Fruit fly (Drosophila melanogaster): ENCODE measurements around the gene CG43390.

The CG43390 gene

dm6 chr3L:11561946-11562760, 17.6 kb downstream of the CG43390 start, which contains the start of the genes CG7394 and Mob2 (continued):
- TF ChIP-seq tna (GFP tag; IDR thresholded peaks at IDR 0.05; ENCODE audit: partially characterized antibody): peak; percentile 79
- TF ChIP-seq CG3995 (GFP tag; optimal IDR thresholded peaks at IDR 0.05): peak; percentile 61
- peak; percentile 63 for TF ChIP-seq nau (GFP tag; optimal IDR thresholded peaks at IDR 0.05)
- TF ChIP-seq CG14667 (GFP tag; IDR thresholded peaks at IDR 0.05): peak; percentile 81
- peak; percentile 96 for TF ChIP-seq Dbx (GFP tag; IDR thresholded peaks at IDR 0.05)
- TF ChIP-seq bab2 (GFP tag; optimal IDR thresholded peaks at IDR 0.05): peak; percentile 88
- peak; percentile 90 for TF ChIP-seq grau (tag; optimal IDR thresholded peaks at IDR 0.05)
- no peak for TF ChIP-seq Doc2 (GFP tag; IDR thresholded peaks at IDR 0.05)
- TF ChIP-seq CG7271 (tag; optimal IDR thresholded peaks at IDR 0.05): peak; percentile 68
- TF ChIP-seq MESR4 (GFP tag; optimal IDR thresholded peaks at IDR 0.05): peak; percentile 80
- peak; percentile 67 for TF ChIP-seq dm (GFP tag; optimal IDR thresholded peaks at IDR 0.05)
- TF ChIP-seq NK7.1 (GFP tag; optimal IDR thresholded peaks at IDR 0.05): peak; percentile 39
- no peak for TF ChIP-seq usp (GFP tag; optimal IDR thresholded peaks at IDR 0.05)
- peak; percentile 89 for TF ChIP-seq Dip3 (GFP tag; optimal IDR thresholded peaks at IDR 0.05)
- no peak for TF ChIP-seq CG8478 (optimal IDR thresholded peaks at IDR 0.05)
- peak; percentile 70 for TF ChIP-seq CG4707 (GFP tag; optimal IDR thresholded peaks at IDR 0.05)
- TF ChIP-seq CG10209 (GFP tag; optimal IDR thresholded peaks at IDR 0.05): peak; percentile 87
- TF ChIP-seq lbe (GFP tag; optimal IDR thresholded peaks at IDR 0.05): peak; percentile 88
- peak; percentile 78 for TF ChIP-seq cwo (GFP tag; optimal IDR thresholded peaks at IDR 0.05)
- TF ChIP-seq Dll (GFP tag; IDR thresholded peaks at IDR 0.05; ENCODE audit: partially characterized antibody): peak; percentile 94
- peak; percentile 61 for TF ChIP-seq grn (GFP tag; optimal IDR thresholded peaks at IDR 0.05)
- peak; percentile 62 for TF ChIP-seq ato (GFP tag; IDR thresholded peaks at IDR 0.05; ENCODE audit: partially characterized antibody)
- peak; percentile 85 for TF ChIP-seq seq (GFP tag; IDR thresholded peaks at IDR 0.05)
- peak; percentile 83 for TF ChIP-seq ems (GFP tag; optimal IDR thresholded peaks at IDR 0.05)
- TF ChIP-seq Jarid2 (GFP tag; optimal IDR thresholded peaks at IDR 0.05): peak; percentile 30
- TF ChIP-seq CG9797 (GFP tag; optimal IDR thresholded peaks at IDR 0.05): peak; percentile 60
- peak; percentile 80 for TF ChIP-seq Fer1 (GFP tag; optimal IDR thresholded peaks at IDR 0.05)
- peak; percentile 63 for TF ChIP-seq luna (GFP tag; optimal IDR thresholded peaks at IDR 0.05)
- TF ChIP-seq lola (GFP tag; optimal IDR thresholded peaks at IDR 0.05): peak in 1 of 3 experiments; percentile 85
- TF ChIP-seq Fer3 (tag; optimal IDR thresholded peaks at IDR 0.05): peak; percentile 86
- TF ChIP-seq rib (GFP tag; IDR thresholded peaks at IDR 0.05): peak; percentile 87
- TF ChIP-seq CG2199 (GFP tag; IDR thresholded peaks at IDR 0.05): no peak
- TF ChIP-seq p53 (GFP tag; optimal IDR thresholded peaks at IDR 0.05): peak; percentile 20
- TF ChIP-seq CG17802 (tag; optimal IDR thresholded peaks at IDR 0.05): peak; percentile 62
- peak; percentile 91 for TF ChIP-seq HLH3B (GFP tag; IDR thresholded peaks at IDR 0.05)
- peak; percentile 87 for TF ChIP-seq fd96Cb (tag; optimal IDR thresholded peaks at IDR 0.05)
- TF ChIP-seq Hr39 (optimal IDR thresholded peaks at IDR 0.05): peak; percentile 94
- TF ChIP-seq sob (GFP tag; IDR thresholded peaks at IDR 0.05): peak; percentile 93
- TF ChIP-seq HLH4C (GFP tag; IDR thresholded peaks at IDR 0.05; ENCODE audit: partially characterized antibody): peak; percentile 93
- TF ChIP-seq CG4730 (GFP tag; IDR thresholded peaks at IDR 0.05): peak; percentile 85
- TF ChIP-seq CG3281 (GFP tag; optimal IDR thresholded peaks at IDR 0.05): peak; percentile 87
- TF ChIP-seq Tbp (GFP tag; optimal IDR thresholded peaks at IDR 0.05): no peak
- TF ChIP-seq Mad (GFP tag; optimal IDR thresholded peaks at IDR 0.05): peak; percentile 84
- peak; percentile 90 for TF ChIP-seq Meics (GFP tag; optimal IDR thresholded peaks at IDR 0.05)
- TF ChIP-seq CG9609 (GFP tag; optimal IDR thresholded peaks at IDR 0.05): peak; percentile 75
- TF ChIP-seq CG7786 (GFP tag; optimal IDR thresholded peaks at IDR 0.05): peak; percentile 84
- peak; percentile 79; the same call in 1 of the 2 replicates for TF ChIP-seq CG32767 (GFP tag; IDR thresholded peaks at IDR 0.05)
- peak; percentile 64 for TF ChIP-seq GATAe (GFP tag; conservative IDR thresholded peaks at IDR 0.05)
- peak; percentile 80 for TF ChIP-seq twi (tag; optimal IDR thresholded peaks at IDR 0.05)
